Worm (Caenorhabditis elegans) whole organism, late embryonic: ENCODE results near the gene D1005.10.

Source experiments
- K09A11.1 ChIP-seq: sonication (generic microtip); optimal IDR thresholded peaks from 2 replicates; lab custom pipeline; 2017; ENCODE audit warnings: antibody characterized with exemption, mild to moderate bottlenecking, missing genetic modification characterization, missing compliant biosample characterization; ENCODE audit not compliant: insufficient read depth
- Y22D7AL.16 ChIP-seq: sonication (generic microtip); optimal IDR thresholded peaks from 2 replicates; lab custom pipeline; 2016; ENCODE audit warnings: missing genetic modification characterization, missing compliant biosample characterization
- ama-1 ChIP-seq: fragments of 150-350 bp; optimal IDR thresholded peaks from 2 replicates; lab custom pipeline; 2014
- ceh-18 ChIP-seq: sonication (generic microtip); optimal IDR thresholded peaks from 2 replicates; lab custom pipeline; 2016; ENCODE audit warnings: missing genetic modification characterization, missing compliant biosample characterization
- ceh-22 ChIP-seq: sonication (generic microtip); optimal IDR thresholded peaks from 2 replicates; lab custom pipeline; 2017; ENCODE audit warnings: missing biosample characterization, missing genetic modification characterization
- che-1 ChIP-seq: sonication (generic microtip); optimal IDR thresholded peaks from 2 replicates; lab custom pipeline; 2016; ENCODE audit warnings: mild to moderate bottlenecking, missing genetic modification characterization, missing compliant biosample characterization
- dve-1 ChIP-seq: sonication (generic microtip); optimal IDR thresholded peaks from 2 replicates; lab custom pipeline; 2017; ENCODE audit warnings: antibody characterized with exemption, mild to moderate bottlenecking, missing genetic modification characterization, missing compliant biosample characterization
- ets-4 ChIP-seq: sonication (generic microtip); optimal IDR thresholded peaks from 2 replicates; lab custom pipeline; 2016; ENCODE audit warnings: missing genetic modification characterization, missing compliant biosample characterization
- pha-4 ChIP-seq: fragments of 150-350 bp; optimal IDR thresholded peaks from 2 replicates; lab custom pipeline; 2018; ENCODE audit warnings: missing biosample characterization, missing genetic modification reagents, missing genetic modification characterization
- pros-1 ChIP-seq: fragments of 150-350 bp; optimal IDR thresholded peaks from 2 replicates; lab custom pipeline; 2014; ENCODE audit warnings: missing biosample characterization, missing genetic modification reagents, missing genetic modification characterization
- zip-5 ChIP-seq: sonication (generic microtip); optimal IDR thresholded peaks from 2 replicates; lab custom pipeline; 2016; ENCODE audit warnings: missing genetic modification characterization, missing compliant biosample characterization

ce11 chrX:1483229-1483628 lies 2.8 kb downstream of the D1005.10 start:
- no peak for TF ChIP-seq ceh-22
- no peak for TF ChIP-seq ama-1 (lab: Kevin White, UChicago)
- no peak for TF ChIP-seq zip-5
- no peak for TF ChIP-seq ceh-18 (tag; lab: Kevin White, UChicago)
- TF ChIP-seq che-1: no peak
- no peak for TF ChIP-seq pha-4 (tag; lab: Kevin White, UChicago)
- no peak for TF ChIP-seq ets-4 (tag; lab: Kevin White, UChicago)
- TF ChIP-seq Y22D7AL.16 (tag; lab: Kevin White, UChicago): no peak
- TF ChIP-seq dve-1 (tag; lab: Kevin White, UChicago): no peak
- TF ChIP-seq pros-1 (tag; lab: Kevin White, UChicago): no peak
- TF ChIP-seq K09A11.1 (tag; lab: Kevin White, UChicago): no peak
